Worm (Caenorhabditis elegans): ENCODE data around the gene bath-19.
"Not testable (repeated sequence)": the region's sequence is repeated elsewhere in the genome, so short reads cannot be mapped to it uniquely, and the experiment has no call there.

Gene bath-19

DNA sequence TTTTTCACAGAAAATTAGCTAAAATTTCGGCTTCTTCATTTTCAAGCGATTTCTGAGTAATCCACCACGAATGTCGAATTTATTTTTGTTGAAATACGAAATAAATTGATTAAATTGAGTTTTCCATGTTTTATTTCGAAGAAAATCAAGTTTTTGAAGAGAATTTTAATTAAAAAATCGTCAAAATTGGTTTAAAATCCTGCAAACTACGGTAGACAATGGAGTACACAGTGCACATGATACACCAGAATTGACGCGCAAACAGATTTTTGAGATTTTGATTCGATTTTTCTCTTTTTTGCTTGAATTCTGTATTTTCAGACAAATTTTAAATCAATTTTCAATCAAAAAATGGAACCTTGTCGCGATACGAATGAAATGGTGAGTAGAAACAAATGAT, 5.9 kb downstream of the bath-19 start, which contains the start of gene F59H6.14:
Gene F59H6.14, plus strand, starts transcription at position 301 of the 400 bp plus-strand sequence.
- no peak for TF ChIP-seq ceh-9 (tag; optimal IDR thresholded peaks at IDR 0.05)
- TF ChIP-seq odd-2 (tag; optimal IDR thresholded peaks at IDR 0.05), result no peak
- no peak for TF ChIP-seq tbx-2 (tag; optimal IDR thresholded peaks at IDR 0.05)
- TF ChIP-seq ceh-19 (GFP tag; optimal IDR thresholded peaks at IDR 0.05), result no peak
- no peak for TF ChIP-seq ceh-18 (tag; optimal IDR thresholded peaks at IDR 0.05)
- no peak for TF ChIP-seq nhr-232 (tag; optimal IDR thresholded peaks at IDR 0.05)
- TF ChIP-seq mec-3 (tag; optimal IDR thresholded peaks at IDR 0.05; ENCODE audit: borderline replicate concordance), result no peak
- no peak for TF ChIP-seq ceh-24 (tag; optimal IDR thresholded peaks at IDR 0.05)
- no peak for TF ChIP-seq hlh-13 (GFP tag; optimal IDR thresholded peaks at IDR 0.05)
- no peak for TF ChIP-seq elt-4 (tag; optimal IDR thresholded peaks at IDR 0.05)
- no peak for TF ChIP-seq tbx-7 (tag; optimal IDR thresholded peaks at IDR 0.05)
- no peak for TF ChIP-seq rnt-1 (tag; optimal IDR thresholded peaks at IDR 0.05)

DNA sequence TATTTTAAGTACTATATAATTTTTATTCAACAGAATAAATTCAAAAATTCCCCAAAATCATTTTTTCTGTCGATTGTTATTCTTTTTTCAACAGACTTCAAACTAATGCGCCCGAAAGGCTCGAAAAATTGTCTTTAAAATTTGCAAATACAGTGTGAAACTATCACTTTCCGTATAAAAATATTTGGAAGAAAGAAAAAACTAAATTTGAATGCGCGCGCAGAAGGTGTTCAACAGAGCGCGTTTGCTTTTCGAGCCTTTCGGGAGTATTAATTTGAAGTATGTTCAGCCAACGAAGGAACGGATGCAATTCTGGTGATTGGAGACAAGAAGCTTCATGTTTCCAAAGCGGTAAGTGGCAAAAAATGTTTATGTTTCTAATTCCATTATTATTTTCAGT, 6.9 kb downstream of the bath-19 start, which contains the start of gene btb-4:
Gene btb-4, plus strand, starts transcription at position 35 of the 400 bp plus-strand sequence.
- TF ChIP-seq pag-3 (tag; optimal IDR thresholded peaks at IDR 0.05; ENCODE audit: borderline replicate concordance); unc-86 (tag; optimal IDR thresholded peaks at IDR 0.05); sox-4 (tag; optimal IDR thresholded peaks at IDR 0.05): not testable (repeated sequence)

DNA sequence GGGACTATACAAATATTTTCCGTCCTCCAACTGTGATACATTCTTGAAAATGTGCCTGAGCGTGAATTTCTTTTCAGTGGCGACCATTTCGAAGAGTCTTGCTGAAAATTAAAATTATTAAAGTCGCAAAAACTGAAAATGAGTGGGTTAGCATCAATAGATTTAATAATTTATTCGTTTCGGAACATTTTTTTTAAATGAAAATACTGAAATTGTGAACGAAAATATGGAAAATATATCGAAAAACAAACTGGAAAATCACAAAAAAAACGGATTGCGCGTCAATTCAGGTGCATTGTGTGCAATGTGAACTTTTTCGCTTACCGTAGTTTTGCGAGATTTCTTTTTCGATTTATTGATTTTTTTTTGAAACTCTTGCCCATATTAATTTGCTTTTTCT, 7.3 kb downstream of the bath-19 start, which contains the start of gene bath-5:
Gene bath-5, minus strand, starts transcription at position 101 of the 400 bp plus-strand sequence.
- no peak for TF ChIP-seq che-1 (tag; optimal IDR thresholded peaks at IDR 0.05)

DNA sequence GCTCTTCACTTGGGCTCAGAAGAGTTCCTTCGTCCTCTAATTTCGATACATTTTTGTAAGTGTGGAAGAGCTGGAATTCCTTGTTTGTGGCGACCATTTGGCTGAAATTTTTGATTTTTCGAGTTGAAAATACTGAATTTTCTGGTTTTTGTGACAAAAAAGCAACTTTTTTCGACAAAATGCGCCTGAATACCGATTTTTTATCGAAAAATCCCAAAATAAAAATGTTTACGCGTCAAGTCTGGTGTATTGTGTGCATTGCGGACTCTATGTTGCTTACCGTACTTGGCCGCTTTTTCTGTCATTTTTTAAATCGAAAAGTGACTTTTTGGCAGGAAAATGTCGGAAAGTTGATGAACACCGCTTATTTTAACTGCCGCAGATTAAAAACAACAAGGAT, 8.8 kb downstream of the bath-19 start, which contains the start of gene bath-3:
Gene bath-3, minus strand, starts transcription at position 101 of the 400 bp plus-strand sequence.
- TF ChIP-seq pros-1 (tag; optimal IDR thresholded peaks at IDR 0.05), result no peak
- TF ChIP-seq madf-2 (tag; optimal IDR thresholded peaks at IDR 0.05), result no peak
- TF ChIP-seq fkh-6 (tag; optimal IDR thresholded peaks at IDR 0.05), result no peak
- TF ChIP-seq ceh-31 (tag; optimal IDR thresholded peaks at IDR 0.05), result no peak
- no peak for TF ChIP-seq Y22D7AL.16 (tag; optimal IDR thresholded peaks at IDR 0.05)
- no peak for TF ChIP-seq tbx-2 (tag; optimal IDR thresholded peaks at IDR 0.05)
- TF ChIP-seq ref-2 (tag; optimal IDR thresholded peaks at IDR 0.05), result no peak
- no peak for TF ChIP-seq dmd-4 (tag; optimal IDR thresholded peaks at IDR 0.05; ENCODE audit: borderline replicate concordance)
- no peak for TF ChIP-seq hlh-8 (tag; optimal IDR thresholded peaks at IDR 0.05)
- no peak for TF ChIP-seq ttx-3 (tag; optimal IDR thresholded peaks at IDR 0.05)
- TF ChIP-seq K02D7.2 (tag; optimal IDR thresholded peaks at IDR 0.05), result no peak
- no peak for TF ChIP-seq pat-9 (tag; optimal IDR thresholded peaks at IDR 0.05)
- TF ChIP-seq ceh-19 (GFP tag; optimal IDR thresholded peaks at IDR 0.05), result no peak
- no peak for TF ChIP-seq che-1 (tag; optimal IDR thresholded peaks at IDR 0.05)

DNA sequence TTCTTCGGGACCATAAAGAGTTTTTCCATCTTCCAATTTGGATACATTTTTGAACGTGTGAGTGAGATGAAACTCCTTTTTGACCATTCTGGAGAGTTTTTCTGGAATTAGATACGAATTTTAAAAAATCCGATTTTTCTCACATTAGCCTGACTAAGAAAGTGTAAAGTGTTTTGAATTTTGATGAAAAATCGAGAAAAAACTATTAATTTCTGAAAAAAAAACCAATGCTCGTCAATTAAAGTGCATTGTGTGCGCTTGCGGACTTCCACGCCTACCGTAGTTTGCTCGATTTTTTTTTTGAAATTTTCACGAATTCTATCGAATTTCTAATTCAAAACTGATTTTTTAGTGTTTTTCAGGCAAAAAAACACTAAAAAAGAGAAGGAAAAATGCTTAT, 10.5 kb downstream of the bath-19 start, which contains the start of gene bath-1:
Gene bath-1, minus strand, starts transcription at position 101 of the 400 bp plus-strand sequence.
- TF ChIP-seq lim-6 (tag; optimal IDR thresholded peaks at IDR 0.05) (no peak), ama-1 (optimal IDR thresholded peaks at IDR 0.05) (no peak), pag-3 (tag; optimal IDR thresholded peaks at IDR 0.05; ENCODE audit: borderline replicate concordance) (no peak), unc-42 (tag; optimal IDR thresholded peaks at IDR 0.05) (no peak), ceh-9 (tag; optimal IDR thresholded peaks at IDR 0.05) (no peak), F13H6.1 (tag; optimal IDR thresholded peaks at IDR 0.05) (no peak)

DNA sequence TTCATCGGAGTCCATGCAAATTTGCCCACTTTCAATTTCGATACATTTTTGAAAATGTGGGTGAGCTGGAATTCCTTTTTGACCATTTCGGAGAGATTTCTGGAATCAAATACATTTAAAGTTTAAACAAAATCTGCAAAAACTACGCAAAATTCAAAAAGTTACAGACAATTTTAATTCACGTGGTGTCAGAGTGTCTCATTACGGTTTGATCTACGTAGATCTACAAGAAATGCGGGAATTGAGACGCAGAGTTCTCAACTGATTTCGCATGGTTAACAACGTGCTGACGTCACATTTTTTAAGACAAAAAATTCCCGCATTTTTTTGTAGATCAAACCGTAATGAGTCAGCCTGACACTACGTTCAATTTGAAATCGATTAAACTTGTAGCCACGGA, 12.7 kb downstream of the bath-19 start, which contains the start of gene bath-21:
Gene bath-21, minus strand, starts transcription at position 101 of the 400 bp plus-strand sequence.
- TF ChIP-seq sox-2 (GFP tag; IDR thresholded peaks at IDR 0.05), result no peak
- no peak for TF ChIP-seq pax-1 (tag; optimal IDR thresholded peaks at IDR 0.05)
- no peak for TF ChIP-seq ceh-2 (tag; optimal IDR thresholded peaks at IDR 0.05)
- no peak for TF ChIP-seq C08G9.2 (tag; optimal IDR thresholded peaks at IDR 0.05)
- no peak for TF ChIP-seq pros-1 (tag; optimal IDR thresholded peaks at IDR 0.05)
- no peak for TF ChIP-seq hlh-30 (tag; optimal IDR thresholded peaks at IDR 0.05; ENCODE audit: insufficient read depth)
- no peak for TF ChIP-seq Y22D7AL.16 (tag; optimal IDR thresholded peaks at IDR 0.05)
- no peak for TF ChIP-seq K09A11.1 (tag; optimal IDR thresholded peaks at IDR 0.05; ENCODE audit: insufficient read depth)
- no peak for TF ChIP-seq nhr-11 (tag; optimal IDR thresholded peaks at IDR 0.05)
- no peak for TF ChIP-seq ztf-16 (tag; optimal IDR thresholded peaks at IDR 0.05)
- TF ChIP-seq pha-2 (tag; optimal IDR thresholded peaks at IDR 0.05), result no peak
- TF ChIP-seq pat-9 (tag; optimal IDR thresholded peaks at IDR 0.05), result no peak
- TF ChIP-seq mec-3 (tag; optimal IDR thresholded peaks at IDR 0.05; ENCODE audit: borderline replicate concordance), result no peak
- no peak for TF ChIP-seq elt-4 (tag; optimal IDR thresholded peaks at IDR 0.05)
- no peak for TF ChIP-seq T23F11.4 (GFP tag; optimal IDR thresholded peaks at IDR 0.05)
